Fruit fly (Drosophila melanogaster) whole organism, wandering third instar larva: ENCODE data around the gene Mkp.

ENCODE experiments used
- Dfd ChIP-seq: fragments of >200 bp; optimal IDR thresholded peaks from 2 replicates; lab custom pipeline; 2017; ENCODE audit warnings: missing biosample characterization, missing genetic modification characterization
- Dif ChIP-seq: fragments of 200-275, 200-300 bp; sonication (Bioruptor generic); optimal IDR thresholded peaks from 2 replicates; lab custom pipeline; 2018; ENCODE audit warnings: missing biosample characterization, missing genetic modification characterization; ENCODE audit not compliant: partially characterized antibody
- Hr78 ChIP-seq: fragments of >200 bp; optimal IDR thresholded peaks from 2 replicates; lab custom pipeline; 2017; ENCODE audit warnings: missing biosample characterization, missing genetic modification characterization
- OdsH ChIP-seq: fragments of 200-800 bp; sonication (Bioruptor generic); optimal IDR thresholded peaks from 2 replicates; lab custom pipeline; 2016; ENCODE audit warnings: missing biosample characterization, mild to moderate bottlenecking, missing genetic modification characterization
- Sp1 ChIP-seq: fragments of 200-800 bp; sonication (Bioruptor generic); optimal IDR thresholded peaks from 3 replicates; lab custom pipeline; 2019; ENCODE audit warnings: missing biosample characterization, mild to moderate bottlenecking, missing genetic modification characterization, moderate library complexity
- br ChIP-seq: fragments of 200-800 bp; sonication (Bioruptor generic); optimal IDR thresholded peaks from 2 replicates; lab custom pipeline; 2016; ENCODE audit warnings: missing biosample characterization, missing genetic modification characterization
- foxo ChIP-seq, 2 experiments: fragments of 200-800 bp; sonication (Bioruptor generic); optimal IDR thresholded peaks; 2 replicates in 1 of 2; 3 replicates in 1 of 2; lab custom pipeline; 2016 to 2017; ENCODE audit warnings: missing biosample characterization in 2 of 2, missing genetic modification characterization in 2 of 2
- h ChIP-seq: fragments of 200-800 bp; sonication (Bioruptor generic); optimal IDR thresholded peaks from 3 replicates; lab custom pipeline; 2016; ENCODE audit warnings: missing biosample characterization, mild to moderate bottlenecking, missing genetic modification characterization
- lola ChIP-seq: fragments of >200 bp; optimal IDR thresholded peaks from 2 replicates; lab custom pipeline; 2017; ENCODE audit warnings: missing biosample characterization, missing genetic modification characterization
- pan ChIP-seq: fragments of >200 bp; optimal IDR thresholded peaks from 2 replicates; lab custom pipeline; 2017
- psq ChIP-seq: fragments of 200-800 bp; sonication (Bioruptor generic); optimal IDR thresholded peaks from 3 replicates; lab custom pipeline; 2017; ENCODE audit warnings: missing biosample characterization, mild to moderate bottlenecking, missing genetic modification characterization, moderate library complexity
- usp ChIP-seq: fragments of >200 bp; optimal IDR thresholded peaks from 2 replicates; lab custom pipeline; 2017; ENCODE audit warnings: missing biosample characterization, missing genetic modification characterization

DNA sequence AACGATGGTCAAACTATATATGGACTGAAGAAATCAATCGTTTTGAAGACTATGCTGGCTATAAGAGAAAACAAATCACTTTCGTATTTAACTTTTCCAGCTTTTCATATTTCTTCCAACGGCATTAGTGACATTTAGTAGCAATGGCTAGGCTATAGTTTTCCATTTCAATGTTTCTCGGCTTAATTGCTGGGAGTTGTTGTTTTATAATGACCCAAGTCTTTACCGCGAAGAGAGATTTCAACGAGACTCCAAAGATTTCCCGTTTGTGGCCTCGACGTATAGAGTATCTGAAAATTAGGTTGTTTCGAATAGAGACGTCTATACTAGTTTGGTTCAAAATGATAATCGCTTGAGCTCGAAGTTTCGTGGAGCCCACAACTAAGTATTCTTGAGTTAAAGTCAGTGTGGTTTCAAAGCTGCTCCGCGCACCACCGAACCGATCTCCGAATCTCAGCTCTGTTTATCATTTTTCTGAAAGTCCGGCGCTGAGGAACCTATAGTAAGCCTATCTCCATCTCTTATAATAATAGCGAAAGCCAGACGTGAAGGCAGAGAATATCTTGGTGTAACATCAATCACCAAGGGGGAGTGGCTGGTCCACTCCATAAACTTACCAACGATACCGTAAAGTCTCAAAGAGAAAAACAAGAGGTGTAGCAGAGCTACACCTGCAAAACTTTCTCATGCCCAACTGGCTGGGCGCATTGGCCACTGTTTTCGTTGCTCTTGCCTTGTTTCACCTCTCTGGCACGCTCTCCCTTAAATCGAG, 4.7 kb downstream of the Mkp start, which contains the start of gene CG13875:
- TF ChIP-seq psq (GFP tag; lab: Kevin White, UChicago) (no peak), Dfd (GFP tag; lab: Kevin White, UChicago) (no peak), lola (no peak), br (no peak), OdsH (GFP tag; lab: Kevin White, UChicago) (no peak), h (GFP tag; lab: Kevin White, UChicago) (no peak), pan (lab: Kevin White, UChicago) (no peak), Sp1 (no peak), Hr78 (no peak), usp (GFP tag; lab: Kevin White, UChicago) (no peak), foxo (GFP tag; optimal IDR thresholded peaks at IDR 0.05; lab: Kevin White, UChicago) (no peak), Dif (GFP tag; lab: Kevin White, UChicago) (peak; percentile 88)
